Worm (Caenorhabditis elegans) whole organism, mixed stage, embryonic: ENCODE data around the gene VF13D12L.3.

Experiments used
- cnd-1 ChIP-seq: fragments of 200-800 bp; sonication (Bioruptor generic); optimal IDR thresholded peaks from 2 replicates; lab custom pipeline; 2018; ENCODE audit warnings: mild to moderate bottlenecking, missing genetic modification characterization, missing compliant biosample characterization
- elt-3 ChIP-seq: fragments of 150-350 bp; optimal IDR thresholded peaks from 2 replicates; lab custom pipeline; 2014; ENCODE audit warnings: missing biosample characterization, missing genetic modification characterization
- ham-2 ChIP-seq: fragments of 200-800 bp; sonication (Bioruptor generic); optimal IDR thresholded peaks from 2 replicates; lab custom pipeline; 2018; ENCODE audit warnings: mild to moderate bottlenecking, missing genetic modification characterization, missing compliant biosample characterization
- ztf-11 ChIP-seq: fragments of 150-350 bp; optimal IDR thresholded peaks from 2 replicates; lab custom pipeline; 2014; ENCODE audit warnings: missing biosample characterization, missing genetic modification characterization

DNA sequence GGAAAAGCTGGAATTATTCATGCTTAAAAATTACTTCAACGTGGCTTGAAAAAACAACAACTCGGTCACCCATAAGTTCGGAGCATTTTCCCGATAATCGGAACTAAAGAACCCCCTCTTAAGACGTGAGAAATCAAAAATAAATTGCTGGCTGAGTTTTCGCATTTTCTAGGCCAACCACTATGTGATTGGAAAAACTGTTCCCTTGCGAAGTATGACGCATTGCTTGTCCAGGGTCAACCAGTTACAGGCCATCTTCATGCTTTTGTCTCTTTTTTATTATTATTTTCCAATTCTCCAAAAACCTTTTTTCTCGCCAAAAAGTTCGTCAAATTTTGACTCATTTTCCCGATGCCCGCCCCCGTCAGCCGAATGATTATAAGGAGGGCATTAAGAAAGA lies 14.3 kb downstream of the VF13D12L.3 start, which contains the start of gene F13D12.3:
- no peak for TF ChIP-seq ztf-11 (tag; lab: Kevin White, UChicago)
- TF ChIP-seq ham-2, result no peak
- no peak for TF ChIP-seq elt-3 (tag; lab: Kevin White, UChicago)
- TF ChIP-seq cnd-1 (tag; lab: Kevin White, UChicago), result no peak
